Worm (Caenorhabditis elegans) whole organism, late embryonic: ENCODE measurements around the gene Y60A3A.21.

Experiments
- ama-1 ChIP-seq: fragments of 150-350 bp; optimal IDR thresholded peaks from 2 replicates; lab custom pipeline; 2014
- ceh-2 ChIP-seq: sonication (generic microtip); optimal IDR thresholded peaks from 2 replicates; lab custom pipeline; 2016; ENCODE audit warnings: missing genotype, missing genetic modification characterization, missing compliant biosample characterization
- dve-1 ChIP-seq: sonication (generic microtip); optimal IDR thresholded peaks from 2 replicates; lab custom pipeline; 2017; ENCODE audit warnings: antibody characterized with exemption, mild to moderate bottlenecking, missing genetic modification characterization, missing compliant biosample characterization
- elt-2 ChIP-seq: sonication (generic microtip); optimal IDR thresholded peaks from 2 replicates; lab custom pipeline; 2016; ENCODE audit warnings: missing genetic modification reagents, missing genetic modification characterization, missing compliant biosample characterization
- ets-4 ChIP-seq: sonication (generic microtip); optimal IDR thresholded peaks from 2 replicates; lab custom pipeline; 2016; ENCODE audit warnings: missing genetic modification characterization, missing compliant biosample characterization
- fkh-10 ChIP-seq: fragments of 150-350 bp; optimal IDR thresholded peaks from 2 replicates; lab custom pipeline; 2014; ENCODE audit warnings: missing biosample characterization, missing genetic modification reagents, missing genetic modification characterization
- lim-6 ChIP-seq: sonication (generic microtip); optimal IDR thresholded peaks from 2 replicates; lab custom pipeline; 2016; ENCODE audit warnings: missing genetic modification characterization, missing compliant biosample characterization
- lin-11 ChIP-seq: fragments of 200-800 bp; sonication (Bioruptor generic); optimal IDR thresholded peaks from 2 replicates; lab custom pipeline; 2018; ENCODE audit warnings: mild to moderate bottlenecking, missing genetic modification characterization, missing compliant biosample characterization
- madf-2 ChIP-seq: sonication (generic microtip); optimal IDR thresholded peaks from 2 replicates; lab custom pipeline; 2017; ENCODE audit warnings: missing genetic modification characterization, missing compliant biosample characterization
- pag-3 ChIP-seq: sonication (generic microtip); optimal IDR thresholded peaks from 2 replicates; lab custom pipeline; 2016; ENCODE audit warnings: missing compliant biosample characterization, missing genetic modification characterization, borderline replicate concordance
- pha-2 ChIP-seq: sonication (generic microtip); optimal IDR thresholded peaks from 2 replicates; lab custom pipeline; 2017; ENCODE audit warnings: mild to moderate bottlenecking, missing genetic modification characterization, missing compliant biosample characterization
- tbx-2 ChIP-seq: sonication (generic microtip); optimal IDR thresholded peaks from 2 replicates; lab custom pipeline; 2016; ENCODE audit warnings: missing genetic modification characterization, missing compliant biosample characterization
- unc-86 ChIP-seq: sonication (generic microtip); optimal IDR thresholded peaks from 2 replicates; lab custom pipeline; 2016; ENCODE audit warnings: missing genetic modification characterization, missing compliant biosample characterization

ce11 chrV:20034912-20035311, 23.2 kb downstream of the Y60A3A.21 start:
- TF ChIP-seq ets-4 (tag; lab: Kevin White, UChicago) = no peak
- TF ChIP-seq dve-1 (tag; lab: Kevin White, UChicago) = no peak
- no peak for TF ChIP-seq lim-6 (tag; lab: Kevin White, UChicago)
- no peak for TF ChIP-seq madf-2 (tag; lab: Kevin White, UChicago)
- no peak for TF ChIP-seq lin-11 (tag; lab: Kevin White, UChicago)
- no peak for TF ChIP-seq unc-86 (tag; lab: Kevin White, UChicago)
- TF ChIP-seq ceh-2 (tag; lab: Kevin White, UChicago) = no peak
- TF ChIP-seq elt-2 = no peak
- TF ChIP-seq fkh-10 = no peak
- TF ChIP-seq pag-3 (tag; lab: Kevin White, UChicago) = no peak
- no peak for TF ChIP-seq pha-2 (tag; lab: Kevin White, UChicago)
- TF ChIP-seq tbx-2 (tag; lab: Kevin White, UChicago) = no peak
- no peak for TF ChIP-seq ama-1 (lab: Kevin White, UChicago)
